Worm (Caenorhabditis elegans): ENCODE data around the gene C52G5.3.

ce11 chrX:12815367-12815766, 30.6 kb downstream of the C52G5.3 start:
- TF ChIP-seq ets-5 (GFP tag; IDR thresholded peaks at IDR 0.05) (no peak), tlp-1 (tag; optimal IDR thresholded peaks at IDR 0.05) (no peak), ama-1 (optimal IDR thresholded peaks at IDR 0.05) (no peak), snu-23 (GFP tag; optimal IDR thresholded peaks at IDR 0.05) (no peak), pqm-1 (tag; optimal IDR thresholded peaks at IDR 0.05) (no peak), nhr-12 (tag; optimal IDR thresholded peaks at IDR 0.05) (no peak), alr-1 (tag; optimal IDR thresholded peaks at IDR 0.05; ENCODE audit: borderline replicate concordance) (no peak), lin-15B (tag; optimal IDR thresholded peaks at IDR 0.05) (no peak), unc-62 (GFP tag; optimal IDR thresholded peaks at IDR 0.05) (no peak)

All from whole organism, L1 larva.